Fruit fly (Drosophila melanogaster) whole organism, adult: Measurements from ENCODE around the gene Drice.

Experiments
- CG11617 ChIP-seq: fragments of 200-800 bp; sonication (Bioruptor generic); optimal IDR thresholded peaks from 2 replicates; lab custom pipeline; 2017; ENCODE audit warnings: mild to moderate bottlenecking, missing biosample characterization, missing genetic modification reagents, missing genetic modification characterization
- CG12768 ChIP-seq: fragments of 200-800 bp; sonication (Bioruptor generic); optimal IDR thresholded peaks from 2 replicates; lab custom pipeline; 2017; ENCODE audit warnings: missing biosample characterization, missing genetic modification characterization, mild to moderate bottlenecking, moderate library complexity, missing genetic modification reagents
- CG14711 ChIP-seq: fragments of 200-800 bp; sonication (Bioruptor generic); optimal IDR thresholded peaks from 2 replicates; lab custom pipeline; 2018; ENCODE audit warnings: missing biosample characterization, mild to moderate bottlenecking, missing genetic modification characterization, moderate library complexity
- CG1620 ChIP-seq: fragments of 200-800 bp; sonication (Bioruptor generic); optimal IDR thresholded peaks from 2 replicates; lab custom pipeline; 2016; ENCODE audit warnings: missing biosample characterization, missing genetic modification characterization
- CG33017 ChIP-seq: fragments of 200-800 bp; sonication (Bioruptor generic); optimal IDR thresholded peaks from 2 replicates; lab custom pipeline; 2018; ENCODE audit warnings: missing biosample characterization, mild to moderate bottlenecking, missing genetic modification characterization, moderate library complexity
- CG5204 ChIP-seq: fragments of 200-800 bp; sonication (Bioruptor generic); optimal IDR thresholded peaks from 2 replicates; lab custom pipeline; 2016; ENCODE audit warnings: missing biosample characterization, missing genetic modification characterization
- CG7045 ChIP-seq: fragments of 200-800 bp; sonication (Bioruptor generic); optimal IDR thresholded peaks from 2 replicates; lab custom pipeline; 2017; ENCODE audit warnings: missing biosample characterization, mild to moderate bottlenecking, missing genetic modification characterization
- CG7101 ChIP-seq: fragments of 200-800 bp; sonication (Bioruptor generic); optimal IDR thresholded peaks from 2 replicates; lab custom pipeline; 2018; ENCODE audit warnings: missing biosample characterization, mild to moderate bottlenecking, missing genetic modification characterization, moderate library complexity
- Clk ChIP-seq: fragments of 200-800 bp; sonication (Bioruptor generic); optimal IDR thresholded peaks from 2 replicates; lab custom pipeline; 2017; ENCODE audit warnings: missing biosample characterization, missing genetic modification characterization
- Crg-1 ChIP-seq: fragments of 200-800 bp; sonication (Bioruptor generic); optimal IDR thresholded peaks from 2 replicates; lab custom pipeline; 2016; ENCODE audit warnings: missing biosample characterization, missing genetic modification characterization
- Hr96 ChIP-seq: fragments of 200-800 bp; sonication (Bioruptor generic); optimal IDR thresholded peaks from 2 replicates; lab custom pipeline; 2016; ENCODE audit warnings: missing biosample characterization, missing genetic modification characterization
- Mnt ChIP-seq: fragments of 200-800 bp; sonication (Bioruptor generic); optimal IDR thresholded peaks from 2 replicates; lab custom pipeline; 2016; ENCODE audit warnings: missing biosample characterization, mild to moderate bottlenecking, missing genetic modification characterization
- bab1 ChIP-seq: fragments of 200-800 bp; sonication (Bioruptor generic); optimal IDR thresholded peaks from 3 replicates; lab custom pipeline; 2019; ENCODE audit warnings: missing biosample characterization, mild to moderate bottlenecking, missing genetic modification characterization, moderate library complexity
- cic ChIP-seq: fragments of 200-800 bp; sonication (Bioruptor generic); optimal IDR thresholded peaks from 2 replicates; lab custom pipeline; 2017; ENCODE audit warnings: missing biosample characterization, mild to moderate bottlenecking, missing genetic modification characterization, moderate library complexity
- cnc ChIP-seq, 2 experiments: fragments of >200 bp; optimal IDR thresholded peaks; 2 replicates each; lab custom pipeline; 2017
- kay ChIP-seq: fragments of 200-800 bp; sonication (Bioruptor generic); peaks from one replicate; lab custom pipeline; 2016; ENCODE audit warnings: missing biosample characterization, missing genetic modification characterization, borderline replicate concordance
- ovo ChIP-seq: fragments of 200-800 bp; sonication (Bioruptor generic); optimal IDR thresholded peaks from 2 replicates; lab custom pipeline; 2016; ENCODE audit warnings: missing biosample characterization, missing genetic modification characterization
- pad ChIP-seq: fragments of 200-800 bp; sonication (Bioruptor generic); optimal IDR thresholded peaks from 3 replicates; lab custom pipeline; 2017; ENCODE audit warnings: missing biosample characterization, missing genetic modification characterization, mild to moderate bottlenecking, moderate library complexity, missing genetic modification reagents
- tj ChIP-seq: fragments of 200-800 bp; sonication (Bioruptor generic); optimal IDR thresholded peaks from 3 replicates; lab custom pipeline; 2017; ENCODE audit warnings: missing biosample characterization, mild to moderate bottlenecking, missing genetic modification characterization, moderate library complexity
- toe ChIP-seq: fragments of 200-800 bp; sonication (Bioruptor generic); optimal IDR thresholded peaks from 2 replicates; lab custom pipeline; 2016; ENCODE audit warnings: missing biosample characterization, missing genetic modification characterization

Gene Drice

DNA sequence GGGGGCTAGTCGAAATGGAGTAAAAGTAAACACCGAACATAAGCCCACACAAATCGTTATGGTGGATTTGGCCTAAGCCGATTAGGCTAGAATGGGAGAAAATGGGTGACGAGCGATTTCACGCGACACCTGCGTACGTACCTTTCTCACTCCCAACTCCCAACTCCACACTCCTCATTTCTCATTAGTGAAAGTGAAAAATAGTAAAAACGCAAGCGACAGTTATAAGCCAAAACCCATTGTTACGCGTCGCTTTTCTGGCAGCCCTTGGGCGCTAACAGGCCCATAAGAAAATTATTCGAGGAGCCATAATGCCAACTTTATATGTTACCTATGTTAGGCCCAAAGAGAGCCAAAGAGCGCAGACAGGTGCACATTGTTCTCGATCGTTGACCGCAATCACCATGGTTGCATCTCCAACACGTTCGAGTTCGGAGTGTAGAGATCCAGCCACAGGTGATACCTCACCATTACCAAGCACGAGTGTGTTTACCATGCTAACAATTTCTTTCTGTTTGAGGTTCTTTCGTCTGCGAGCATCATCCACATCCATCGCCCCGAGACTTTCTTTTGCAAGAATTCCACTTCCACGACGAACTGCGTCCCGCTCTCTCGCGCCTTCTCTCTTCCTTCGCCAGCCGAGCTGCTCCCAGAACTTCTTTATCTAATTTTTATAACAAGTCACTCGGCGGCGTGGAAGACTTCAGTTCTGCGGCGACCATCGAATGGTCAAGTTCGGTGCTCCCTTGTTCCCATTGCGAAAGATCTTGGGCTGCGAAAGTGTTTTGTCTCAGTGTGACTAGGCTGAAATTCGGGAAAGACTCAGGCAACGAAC lies 19.2 kb downstream of the Drice start, which contains the start of gene neo:
Gene neo (plus strand): TSS at position 698 of the 835 bp plus-strand sequence.
- TF ChIP-seq pad (GFP tag; lab: Kevin White, UChicago) (no peak), toe (GFP tag; lab: Kevin White, UChicago) (no peak), CG7101 (tag; lab: Kevin White, UChicago) (no peak), CG1620 (GFP tag; lab: Kevin White, UChicago) (no peak), tj (GFP tag; lab: Kevin White, UChicago) (no peak), ovo (no peak), CG7045 (GFP tag; lab: Kevin White, UChicago) (no peak), cic (GFP tag; lab: Kevin White, UChicago) (no peak), cnc (optimal IDR thresholded peaks at IDR 0.05; lab: Kevin White, UChicago) (no peak), CG14711 (tag; lab: Kevin White, UChicago) (no peak), bab1 (no peak)

dm6 chr3R:29829228-29829786 lies 29.8 kb downstream of the Drice start:
- TF ChIP-seq CG11617, result no peak
- no peak for TF ChIP-seq cnc (optimal IDR thresholded peaks at IDR 0.05; lab: Kevin White, UChicago)
- TF ChIP-seq CG12768 (GFP tag; lab: Kevin White, UChicago), result no peak
- no peak for TF ChIP-seq pad (GFP tag; lab: Kevin White, UChicago)
- TF ChIP-seq CG14711 (tag; lab: Kevin White, UChicago), result no peak
- TF ChIP-seq CG7045 (GFP tag; lab: Kevin White, UChicago), result no peak
- no peak for TF ChIP-seq CG7101 (tag; lab: Kevin White, UChicago)
- TF ChIP-seq cic (GFP tag; lab: Kevin White, UChicago), result no peak
- no peak for TF ChIP-seq Mnt (GFP tag; lab: Kevin White, UChicago)
- no peak for TF ChIP-seq bab1
- TF ChIP-seq Clk (GFP tag; lab: Kevin White, UChicago), result no peak
- no peak for TF ChIP-seq toe (GFP tag; lab: Kevin White, UChicago)
- TF ChIP-seq CG5204 (GFP tag; lab: Kevin White, UChicago), result no peak
- TF ChIP-seq kay, result no peak
- TF ChIP-seq Crg-1 (GFP tag; lab: Kevin White, UChicago), result no peak
- TF ChIP-seq ovo, result no peak
- no peak for TF ChIP-seq CG33017 (tag; lab: Kevin White, UChicago)
- no peak for TF ChIP-seq tj (GFP tag; lab: Kevin White, UChicago)

- TF ChIP-seq CG33017 (tag; lab: Kevin White, UChicago) (peak; percentile 55), Crg-1 (GFP tag; lab: Kevin White, UChicago) (peak; percentile 9), CG1620 (GFP tag; lab: Kevin White, UChicago) (no peak), cic (GFP tag; lab: Kevin White, UChicago) (peak; percentile 57), CG7045 (GFP tag; lab: Kevin White, UChicago) (peak; percentile 79), pad (GFP tag; lab: Kevin White, UChicago) (peak; percentile 31), CG14711 (tag; lab: Kevin White, UChicago) (peak; percentile 69), CG12768 (GFP tag; lab: Kevin White, UChicago) (peak; percentile 17), CG11617 (no peak), Hr96 (peak; percentile 29), cnc (optimal IDR thresholded peaks at IDR 0.05; lab: Kevin White, UChicago) (no peak), CG7101 (tag; lab: Kevin White, UChicago) (peak; percentile 69)
These were observed 31.5 kb downstream of the Drice start for dm6 chr3R:29830925-29831324.

dm6 chr3R:29834759-29835709 lies 35.6 kb downstream of the Drice start, which contains the start of gene Atg16:
Atg16 (minus strand) TSS chr3R:29835101.
- TF ChIP-seq tj (GFP tag; lab: Kevin White, UChicago), result no peak
- TF ChIP-seq CG11617, result peak; percentile 19
- TF ChIP-seq CG7045 (GFP tag; lab: Kevin White, UChicago), result no peak
- no peak for TF ChIP-seq ovo
- no peak for TF ChIP-seq Mnt (GFP tag; lab: Kevin White, UChicago)
- no peak for TF ChIP-seq cic (GFP tag; lab: Kevin White, UChicago)
- TF ChIP-seq CG5204 (GFP tag; lab: Kevin White, UChicago), result peak; percentile 30
- peak; percentile 27 for TF ChIP-seq Crg-1 (GFP tag; lab: Kevin White, UChicago)
- no peak for TF ChIP-seq Clk (GFP tag; lab: Kevin White, UChicago)
- no peak for TF ChIP-seq CG14711 (tag; lab: Kevin White, UChicago)
- TF ChIP-seq pad (GFP tag; lab: Kevin White, UChicago), result peak; percentile 50
- TF ChIP-seq CG33017 (tag; lab: Kevin White, UChicago), result no peak
- TF ChIP-seq toe (GFP tag; lab: Kevin White, UChicago), result peak; percentile 31
- TF ChIP-seq kay, result peak; percentile 49
- TF ChIP-seq CG7101 (tag; lab: Kevin White, UChicago), result peak; percentile 4
- TF ChIP-seq CG1620 (GFP tag; lab: Kevin White, UChicago), result peak; percentile 50
- peak; percentile 10 for TF ChIP-seq CG12768 (GFP tag; lab: Kevin White, UChicago)
- TF ChIP-seq bab1, result peak; percentile 7
- no peak for TF ChIP-seq Hr96
- no peak for TF ChIP-seq cnc (optimal IDR thresholded peaks at IDR 0.05; lab: Kevin White, UChicago)
